Fruit fly (Drosophila melanogaster) whole organism, embryonic: ENCODE data around the gene bnl.

Experiments
- Bgb ChIP-seq: fragments of 200-800 bp; sonication (Bioruptor generic); IDR thresholded peaks from 2 replicates; pipeline ENCODE4 v1.3.6; 2022; ENCODE audit warnings: missing biosample characterization, missing genetic modification characterization; ENCODE audit not compliant: partially characterized antibody
- CG10543 ChIP-seq: fragments of 200-800 bp; sonication (Bioruptor generic); optimal IDR thresholded peaks from 3 replicates; lab custom pipeline; 2017; ENCODE audit warnings: missing biosample characterization, mild to moderate bottlenecking, missing genetic modification characterization, moderate library complexity
- CG11560 ChIP-seq: fragments of 200-800 bp; sonication (Bioruptor generic); IDR thresholded peaks from 3 replicates; pipeline ENCODE4 v1.3.6; 2022; ENCODE audit warnings: missing biosample characterization, missing genetic modification characterization
- CG13424 ChIP-seq: fragments of 200-800 bp; sonication (Bioruptor generic); optimal IDR thresholded peaks from 2 replicates; lab custom pipeline; 2019; ENCODE audit warnings: missing biosample characterization, mild to moderate bottlenecking, missing genetic modification characterization, moderate library complexity
- CG14050 ChIP-seq: fragments of 200-800 bp; sonication (Bioruptor generic); IDR thresholded peaks from 3 replicates; pipeline ENCODE4 v1.3.6; 2022; ENCODE audit warnings: missing biosample characterization, missing genetic modification characterization
- CG15514 ChIP-seq: fragments of 200-800 bp; sonication (Bioruptor generic); optimal IDR thresholded peaks from 3 replicates; lab custom pipeline; 2017; ENCODE audit warnings: missing biosample characterization, missing genetic modification characterization, mild to moderate bottlenecking, moderate library complexity, missing genetic modification reagents
- CG15601 ChIP-seq: fragments of 200-800 bp; sonication (Bioruptor generic); optimal IDR thresholded peaks from 3 replicates; lab custom pipeline; 2019; ENCODE audit warnings: missing biosample characterization, mild to moderate bottlenecking, missing genetic modification characterization, moderate library complexity
- CG16813 ChIP-seq: fragments of 200-800 bp; sonication (Bioruptor generic); IDR thresholded peaks from 3 replicates; pipeline ENCODE4 v1.3.6; 2022; ENCODE audit warnings: missing biosample characterization, missing genetic modification characterization; ENCODE audit not compliant: partially characterized antibody
- CG34376 ChIP-seq: fragments of 200-800 bp; sonication (Bioruptor generic); optimal IDR thresholded peaks from 2 replicates; lab custom pipeline; 2018; ENCODE audit warnings: missing biosample characterization, mild to moderate bottlenecking, missing genetic modification characterization
- CG6791 ChIP-seq: fragments of 200-800 bp; sonication (Bioruptor generic); IDR thresholded peaks from 3 replicates; pipeline ENCODE4 v1.3.6; 2022; ENCODE audit warnings: missing biosample characterization, missing genetic modification characterization; ENCODE audit not compliant: partially characterized antibody
- CG9817 ChIP-seq: fragments of 200-800 bp; sonication (Bioruptor generic); optimal IDR thresholded peaks from 2 replicates; lab custom pipeline; 2018; ENCODE audit warnings: missing biosample characterization, mild to moderate bottlenecking, missing genetic modification characterization, moderate library complexity
- Camta ChIP-seq: fragments of 200-800 bp; sonication (Bioruptor generic); optimal IDR thresholded peaks from 2 replicates; lab custom pipeline; 2016; ENCODE audit warnings: missing biosample characterization, missing genetic modification characterization
- D19B ChIP-seq: fragments of 200-800 bp; sonication (Bioruptor generic); optimal IDR thresholded peaks from 2 replicates; lab custom pipeline; 2017; ENCODE audit warnings: missing biosample characterization, mild to moderate bottlenecking, missing genetic modification characterization
- Deaf1 ChIP-seq: fragments of 200-800 bp; optimal IDR thresholded peaks from 3 replicates; lab custom pipeline; 2019; ENCODE audit warnings: missing biosample characterization, mild to moderate bottlenecking, missing genetic modification characterization, moderate library complexity
- GATAe ChIP-seq: fragments of 200-800 bp; sonication (Bioruptor generic); conservative IDR thresholded peaks from 2 replicates; pipeline ENCODE4 v1.3.6; 2022; ENCODE audit warnings: missing biosample characterization, missing genetic modification characterization
- Hmx ChIP-seq: fragments of 200-800 bp; sonication (Bioruptor generic); optimal IDR thresholded peaks from 2 replicates; lab custom pipeline; 2016; ENCODE audit warnings: missing biosample characterization, missing genetic modification characterization
- Hr78 ChIP-seq, 2 experiments: fragments of 200-800 bp in 1 of 2; fragments of >200 bp in 1 of 2; sonication (Bioruptor generic) in 1 of 2; optimal IDR thresholded peaks; 2 replicates each; lab custom pipeline; 2017 to 2019; ENCODE audit warnings: missing biosample characterization in 2 of 2, missing genetic modification characterization in 2 of 2, mild to moderate bottlenecking in 1 of 2, moderate library complexity in 1 of 2
- Jarid2 ChIP-seq: fragments of 200-800 bp; sonication (Bioruptor generic); optimal IDR thresholded peaks from 3 replicates; lab custom pipeline; 2017; ENCODE audit warnings: mild to moderate bottlenecking, missing biosample characterization, missing genetic modification reagents, missing genetic modification characterization
- Med ChIP-seq: fragments of 200-800 bp; sonication (Bioruptor generic); peaks from one replicate; lab custom pipeline; 2016; ENCODE audit warnings: missing biosample characterization, missing genetic modification characterization, mild to moderate bottlenecking, inconsistent platforms, moderate library complexity
- Pdp1 ChIP-seq, 2 experiments: fragments of 200-800 bp; sonication (Bioruptor generic); optimal IDR thresholded peaks; 3 replicates each; lab custom pipeline; 2016; ENCODE audit warnings: missing biosample characterization in 2 of 2, missing genetic modification characterization in 2 of 2, mild to moderate bottlenecking in 1 of 2, moderate library complexity in 1 of 2
- Xbp1 ChIP-seq: fragments of 200-800 bp; sonication (Bioruptor generic); optimal IDR thresholded peaks from 3 replicates; lab custom pipeline; 2016; ENCODE audit warnings: missing biosample characterization, mild to moderate bottlenecking, missing genetic modification characterization
- amos ChIP-seq: fragments of 200-800 bp; sonication (Bioruptor generic); IDR thresholded peaks from 2 replicates; pipeline ENCODE4 v1.3.6; 2022; ENCODE audit warnings: missing biosample characterization, missing genetic modification characterization; ENCODE audit not compliant: partially characterized antibody
- ase ChIP-seq: fragments of 200-800 bp; sonication (Bioruptor generic); IDR thresholded peaks from 3 replicates; pipeline ENCODE4 v1.3.6; 2022; ENCODE audit warnings: missing biosample characterization, missing genetic modification characterization
- bbx ChIP-seq: fragments of 200-800 bp; sonication (Bioruptor generic); IDR thresholded peaks from 2 replicates; pipeline ENCODE4 v1.3.6; 2022; ENCODE audit warnings: missing biosample characterization, missing genetic modification characterization; ENCODE audit not compliant: partially characterized antibody
- bigmax ChIP-seq: fragments of 200-800 bp; sonication (Bioruptor generic); optimal IDR thresholded peaks from 2 replicates; lab custom pipeline; 2018; ENCODE audit warnings: missing biosample characterization, mild to moderate bottlenecking, missing genetic modification characterization
- chinmo ChIP-seq: fragments of 200-800 bp; sonication (Bioruptor generic); IDR thresholded peaks from 4 replicates; pipeline ENCODE4 v1.3.6; 2022; ENCODE audit warnings: missing biosample characterization, missing genetic modification characterization; ENCODE audit not compliant: partially characterized antibody
- cwo ChIP-seq: fragments of 200-800 bp; sonication (Bioruptor generic); optimal IDR thresholded peaks from 3 replicates; lab custom pipeline; 2017; ENCODE audit warnings: missing biosample characterization, missing genetic modification characterization, mild to moderate bottlenecking, moderate library complexity, missing genetic modification reagents
- exex ChIP-seq: fragments of 200-800 bp; sonication (Bioruptor generic); optimal IDR thresholded peaks from 4 replicates; lab custom pipeline; 2018; ENCODE audit warnings: missing biosample characterization, mild to moderate bottlenecking, missing genetic modification characterization, moderate library complexity
- ftz-f1 ChIP-seq: fragments of 200-800 bp; sonication (Bioruptor generic); optimal IDR thresholded peaks from 2 replicates; lab custom pipeline; 2016; ENCODE audit warnings: missing biosample characterization, missing genetic modification characterization
- gem ChIP-seq: fragments of 200-800 bp; sonication (Bioruptor generic); optimal IDR thresholded peaks from 2 replicates; lab custom pipeline; 2019; ENCODE audit warnings: missing biosample characterization, mild to moderate bottlenecking, missing genetic modification characterization, moderate library complexity
- grau ChIP-seq: fragments of 200-800 bp; optimal IDR thresholded peaks from 3 replicates; lab custom pipeline; 2019; ENCODE audit warnings: missing biosample characterization, mild to moderate bottlenecking, missing genetic modification characterization, moderate library complexity
- grn ChIP-seq: fragments of 200-800 bp; sonication (Bioruptor generic); optimal IDR thresholded peaks from 3 replicates; lab custom pipeline; 2017; ENCODE audit warnings: missing biosample characterization, missing genetic modification characterization
- hbn ChIP-seq: fragments of 200-800 bp; sonication (Bioruptor generic); IDR thresholded peaks from 2 replicates; pipeline ENCODE4 v1.3.6; 2022; ENCODE audit warnings: missing biosample characterization, missing genetic modification characterization; ENCODE audit not compliant: partially characterized antibody
- knrl ChIP-seq: fragments of 200-800 bp; sonication (Bioruptor generic); IDR thresholded peaks from 3 replicates; pipeline ENCODE4 v1.3.6; 2022; ENCODE audit warnings: missing biosample characterization, missing genetic modification characterization; ENCODE audit not compliant: partially characterized antibody
- lab ChIP-seq: fragments of 200-800 bp; sonication (Bioruptor generic); optimal IDR thresholded peaks from 3 replicates; lab custom pipeline; 2017; ENCODE audit warnings: missing biosample characterization, missing genetic modification characterization, mild to moderate bottlenecking, moderate library complexity, missing genetic modification reagents
- mirr ChIP-seq: fragments of 200-800 bp; sonication (Bioruptor generic); optimal IDR thresholded peaks from 3 replicates; lab custom pipeline; 2018; ENCODE audit warnings: missing biosample characterization, mild to moderate bottlenecking, missing genetic modification characterization
- mld ChIP-seq: fragments of 200-800 bp; sonication (Bioruptor generic); IDR thresholded peaks from 3 replicates; pipeline ENCODE4 v1.3.6; 2022; ENCODE audit warnings: missing biosample characterization, missing genetic modification characterization; ENCODE audit not compliant: partially characterized antibody
- sd ChIP-seq: fragments of 200-800 bp; sonication (Bioruptor generic); optimal IDR thresholded peaks from 3 replicates; lab custom pipeline; 2018; ENCODE audit warnings: missing biosample characterization, mild to moderate bottlenecking, missing genetic modification characterization, moderate library complexity
- sim ChIP-seq: fragments of 200-800 bp; sonication (Bioruptor generic); IDR thresholded peaks from 2 replicates; pipeline ENCODE4 v1.3.6; 2022; ENCODE audit warnings: missing biosample characterization, missing genetic modification characterization
- stwl ChIP-seq: fragments of 200-800 bp; sonication (Bioruptor generic); optimal IDR thresholded peaks from 3 replicates; lab custom pipeline; 2018; ENCODE audit warnings: missing biosample characterization, mild to moderate bottlenecking, missing genetic modification characterization, moderate library complexity
- sug ChIP-seq: fragments of 200-800 bp; optimal IDR thresholded peaks from 2 replicates; lab custom pipeline; 2019; ENCODE audit warnings: missing biosample characterization, mild to moderate bottlenecking, missing genetic modification characterization, moderate library complexity
- wek ChIP-seq: fragments of 200-800 bp; sonication (Bioruptor generic); optimal IDR thresholded peaks from 3 replicates; lab custom pipeline; 2018; ENCODE audit warnings: missing biosample characterization, mild to moderate bottlenecking, missing genetic modification characterization, moderate library complexity
- z ChIP-seq: fragments of 200-800 bp; sonication (Bioruptor generic); IDR thresholded peaks from 3 replicates; pipeline ENCODE4 v1.3.6; 2022; ENCODE audit warnings: missing biosample characterization, missing genetic modification characterization

Gene bnl

DNA sequence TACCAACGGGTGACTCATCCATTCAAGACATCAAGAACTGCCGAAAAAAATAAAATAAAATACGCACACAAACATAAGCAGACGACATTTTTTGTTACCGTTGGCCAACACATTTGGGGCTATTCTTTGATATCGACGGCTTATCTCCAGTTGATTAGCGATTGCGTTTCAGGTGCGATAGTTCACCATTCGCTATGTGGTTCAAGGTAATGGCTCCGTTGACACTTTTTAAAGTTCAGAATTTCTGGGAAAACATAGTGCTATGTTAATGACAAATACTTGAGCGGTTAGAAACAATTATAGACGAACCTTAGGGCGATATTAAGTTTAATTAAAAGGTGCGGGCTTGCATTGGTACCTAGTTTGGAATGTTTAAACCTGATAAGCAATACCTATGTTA lies 51.2 kb downstream of the bnl start (continued):
- no peak for TF ChIP-seq CG13424 (tag; lab: Kevin White, UChicago)
- TF ChIP-seq Camta: no peak
- TF ChIP-seq mirr: peak; percentile 64

- TF ChIP-seq ftz-f1 (peak; percentile 42), Deaf1 (tag; lab: Kevin White, UChicago) (peak; percentile 80), Xbp1 (no peak), hbn (GFP tag; lab: Robert Waterston, UW) (no peak), sd (tag; lab: Kevin White, UChicago) (peak; percentile 51), ase (no peak), Med (peak; percentile 53), Hmx (GFP tag; lab: Kevin White, UChicago) (no peak), CG15514 (GFP tag; lab: Kevin White, UChicago) (peak; percentile 72), Pdp1 (GFP tag; optimal IDR thresholded peaks at IDR 0.05; lab: Kevin White, UChicago) (peak in 1 of 2 experiments; percentile 32), Hr78 (GFP tag; optimal IDR thresholded peaks at IDR 0.05; lab: Kevin White, UChicago) (peak in 1 of 2 experiments; percentile 68), lab (peak; percentile 48), Jarid2 (peak; percentile 10), GATAe (GFP tag; lab: Robert Waterston, UW) (peak; percentile 82), z (GFP tag; lab: Robert Waterston, UW) (peak; percentile 76), mirr (peak; percentile 55), grn (GFP tag; lab: Kevin White, UChicago) (peak; percentile 84), CG15601 (tag; lab: Kevin White, UChicago) (no peak), exex (tag; lab: Kevin White, UChicago) (peak; percentile 55), sug (tag; lab: Kevin White, UChicago) (peak; percentile 62), CG10543 (GFP tag; lab: Kevin White, UChicago) (peak; percentile 25), cwo (GFP tag; lab: Kevin White, UChicago) (peak; percentile 10), chinmo (GFP tag; lab: Robert Waterston, UW) (0 out of 4 replicates have a peak, but pooled peaks have one; percentile 34), CG34376 (peak; percentile 79)
These were observed 53.3 kb downstream of the bnl start, which contains the start of gene Acsx4 for dm6 chr3R:19783290-19783689. Gene Acsx4, plus strand, starts transcription at chr3R:19783522.

dm6 chr3R:19780946-19781345 lies 55.7 kb downstream of the bnl start, which contains the start of gene Acsx3:
Gene Acsx3, plus strand, starts transcription at chr3R:19781246.
- TF ChIP-seq grau: peak; percentile 10
- TF ChIP-seq wek (GFP tag; lab: Kevin White, UChicago): no peak
- peak; percentile 51 for TF ChIP-seq sug (tag; lab: Kevin White, UChicago)

dm6 chr3R:19778065-19778800 lies 58.4 kb downstream of the bnl start, which contains the start of gene Acsx2:
Gene Acsx2, plus strand, starts transcription at chr3R:19778750.
- TF ChIP-seq bigmax (GFP tag; lab: Kevin White, UChicago) (no peak), CG14050 (GFP tag; lab: Robert Waterston, UW) (no peak), D19B (GFP tag; lab: Kevin White, UChicago) (no peak), bbx (0 out of 2 replicates have a peak, but pooled peaks have one; percentile 33), CG11560 (tag; lab: Robert Waterston, UW) (no peak), CG9817 (no peak), sim (no peak), Bgb (GFP tag; lab: Robert Waterston, UW) (peak; percentile 40; the same call in 1 of the 2 replicates), knrl (peak; percentile 46; the same call in 2 of the 3 replicates), CG6791 (0 out of 3 replicates have a peak, but pooled peaks have one; percentile 11), stwl (tag; lab: Kevin White, UChicago) (peak; percentile 61), mld (GFP tag; lab: Robert Waterston, UW) (0 out of 3 replicates have a peak, but pooled peaks have one; percentile 18), gem (tag; lab: Kevin White, UChicago) (no peak), amos (GFP tag; lab: Robert Waterston, UW) (peak; percentile 63), CG16813 (GFP tag; lab: Robert Waterston, UW) (peak; percentile 48; the same call in 1 of the 3 replicates)
